Worm (Caenorhabditis elegans): ENCODE data around the gene tat-6.

tat-6 gene

DNA sequence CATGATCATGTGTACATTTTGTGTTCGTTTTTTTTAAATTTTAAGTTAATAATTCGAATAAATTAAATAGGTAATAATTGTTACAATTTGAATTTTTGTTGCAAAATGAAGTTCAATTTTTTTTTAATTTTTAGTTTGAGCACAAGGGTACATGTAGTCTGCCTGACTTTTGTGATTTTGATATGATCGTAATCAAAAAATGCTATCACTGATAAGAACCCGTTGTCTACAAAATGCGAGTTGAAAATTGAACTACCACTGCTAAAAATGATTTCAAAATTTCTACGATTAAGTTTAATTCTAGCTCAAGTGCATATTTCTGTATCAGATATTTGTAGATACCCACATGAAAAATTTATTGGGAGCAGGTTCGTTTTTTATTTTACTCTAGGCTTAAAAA, 10.7 kb upstream of the tat-6 start, which contains the start of gene clec-210:
Gene clec-210 (plus strand): TSS at position 211 of the 400 bp plus-strand sequence.
- TF ChIP-seq dao-5 (tag; optimal IDR thresholded peaks at IDR 0.05) = no peak
- TF ChIP-seq W03F9.2 (tag; optimal IDR thresholded peaks at IDR 0.05) = no peak
- TF ChIP-seq him-1 (tag; optimal IDR thresholded peaks at IDR 0.05) = no peak

DNA sequence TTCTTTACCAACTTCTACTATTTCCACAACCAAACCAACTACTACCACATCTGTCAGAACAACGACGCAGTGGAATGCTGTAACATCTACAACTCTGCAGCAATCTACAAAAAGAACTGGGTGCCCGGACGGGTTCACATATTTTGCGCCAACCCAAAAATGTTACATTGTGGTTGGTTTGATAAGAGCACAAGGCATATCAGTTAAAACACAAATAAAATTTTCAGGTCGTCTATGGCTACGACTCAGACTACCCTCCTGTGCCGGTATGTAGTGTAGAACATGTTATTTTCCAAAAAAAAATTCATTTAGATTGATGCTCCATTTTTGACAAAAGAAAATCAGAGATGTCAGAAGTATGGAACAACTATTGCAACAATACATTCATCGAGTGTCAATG, 9.7 kb upstream of the tat-6 start:
- TF ChIP-seq him-1 (tag; optimal IDR thresholded peaks at IDR 0.05) (no peak), W03F9.2 (tag; optimal IDR thresholded peaks at IDR 0.05) (no peak), dao-5 (tag; optimal IDR thresholded peaks at IDR 0.05) (no peak)

DNA sequence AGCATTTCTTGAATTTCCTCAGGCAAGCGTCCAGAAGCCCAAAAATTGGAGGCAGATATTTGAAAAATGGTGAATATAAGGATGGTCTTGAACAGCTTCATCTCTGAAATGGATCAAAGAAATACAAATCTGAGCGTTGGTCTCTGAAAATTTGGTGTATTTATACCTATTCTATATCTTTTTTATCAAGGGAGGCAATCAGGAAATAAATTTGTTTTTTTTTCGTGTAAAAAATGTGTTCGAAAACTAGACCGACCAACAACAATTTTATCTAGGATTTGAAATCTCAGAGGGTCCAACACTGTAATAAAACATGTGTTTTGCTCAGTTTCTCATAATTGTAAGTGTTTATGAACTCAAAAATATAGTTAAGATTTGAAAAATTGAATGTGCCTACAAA, 7.2 kb upstream of the tat-6 start, which contains the start of gene srt-56:
Gene srt-56 (minus strand): TSS at position 101 of the 400 bp plus-strand sequence.
- TF ChIP-seq W03F9.2 (tag; optimal IDR thresholded peaks at IDR 0.05) = no peak
- no peak for TF ChIP-seq him-1 (tag; optimal IDR thresholded peaks at IDR 0.05)
- TF ChIP-seq dao-5 (tag; optimal IDR thresholded peaks at IDR 0.05) = no peak

DNA sequence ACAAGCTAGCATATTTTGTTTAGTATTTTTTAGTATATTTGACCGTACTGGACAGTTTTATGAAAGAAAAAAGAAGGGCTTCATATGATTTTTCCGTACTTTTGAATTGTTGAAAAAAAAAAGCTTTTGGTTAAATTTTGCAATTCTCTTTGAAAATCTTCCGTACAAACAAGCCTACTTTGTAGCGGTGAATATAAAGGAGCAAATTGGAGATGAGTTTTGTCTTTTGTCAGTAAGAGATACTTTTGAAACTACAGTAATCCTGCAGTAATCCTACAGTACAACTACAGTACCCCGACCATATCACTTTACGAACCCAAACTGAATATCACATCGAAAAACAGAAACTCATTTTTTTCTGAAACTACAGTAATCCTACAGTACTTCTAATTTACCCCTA, 6.5 kb upstream of the tat-6 start:
- TF ChIP-seq W03F9.2 (tag; optimal IDR thresholded peaks at IDR 0.05) (no peak), dao-5 (tag; optimal IDR thresholded peaks at IDR 0.05) (no peak), him-1 (tag; optimal IDR thresholded peaks at IDR 0.05) (no peak)

DNA sequence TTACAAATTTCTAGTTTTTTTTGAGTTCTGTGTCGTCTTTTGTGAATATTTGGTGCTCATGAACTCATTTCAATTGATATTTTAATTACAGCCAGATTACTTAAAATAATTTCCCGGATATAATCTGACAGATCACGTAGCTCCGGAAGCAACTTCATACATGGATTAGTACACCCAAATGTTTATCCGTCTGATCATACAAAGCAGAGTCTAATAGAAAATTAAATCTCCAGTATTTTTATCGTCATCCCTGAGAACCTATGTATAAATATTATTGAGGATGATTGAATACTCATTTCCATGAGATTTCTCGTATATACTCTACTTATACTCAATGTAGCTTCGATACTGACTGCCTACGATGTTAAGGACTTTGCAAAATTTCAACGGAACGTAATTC, 4.0 kb upstream of the tat-6 start, which contains the start of gene Y73C8C.12:
Gene Y73C8C.12 (plus strand): TSS at position 301 of the 400 bp plus-strand sequence.
- TF ChIP-seq him-1 (tag; optimal IDR thresholded peaks at IDR 0.05) = no peak
- TF ChIP-seq dao-5 (tag; optimal IDR thresholded peaks at IDR 0.05) = no peak
- TF ChIP-seq W03F9.2 (tag; optimal IDR thresholded peaks at IDR 0.05) = no peak

DNA sequence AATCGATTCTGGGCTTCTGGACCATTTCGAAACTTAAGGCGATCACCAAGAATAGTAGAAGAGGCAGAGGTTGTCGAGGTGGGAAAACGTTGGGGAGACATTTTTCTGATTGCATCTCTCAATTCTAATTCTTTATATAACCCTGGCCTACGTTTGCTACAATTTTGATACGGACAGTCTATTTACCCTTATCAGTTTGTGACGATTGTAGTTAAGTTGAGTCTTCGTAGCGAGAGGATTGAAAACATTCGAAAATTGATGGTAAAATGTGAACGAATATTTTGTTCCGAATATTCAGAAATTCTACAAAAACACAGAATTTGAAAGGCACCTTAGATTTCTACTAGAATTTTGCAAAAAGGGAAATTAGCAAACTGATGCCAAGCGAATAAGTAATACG, 1.2 kb upstream of the tat-6 start, which contains the start of gene Y73C8C.10:
Gene Y73C8C.10 (minus strand): TSS at position 101 of the 400 bp plus-strand sequence.
- no peak for TF ChIP-seq him-1 (tag; optimal IDR thresholded peaks at IDR 0.05)
- TF ChIP-seq W03F9.2 (tag; optimal IDR thresholded peaks at IDR 0.05) = no peak
- TF ChIP-seq dao-5 (tag; optimal IDR thresholded peaks at IDR 0.05) = no peak

DNA sequence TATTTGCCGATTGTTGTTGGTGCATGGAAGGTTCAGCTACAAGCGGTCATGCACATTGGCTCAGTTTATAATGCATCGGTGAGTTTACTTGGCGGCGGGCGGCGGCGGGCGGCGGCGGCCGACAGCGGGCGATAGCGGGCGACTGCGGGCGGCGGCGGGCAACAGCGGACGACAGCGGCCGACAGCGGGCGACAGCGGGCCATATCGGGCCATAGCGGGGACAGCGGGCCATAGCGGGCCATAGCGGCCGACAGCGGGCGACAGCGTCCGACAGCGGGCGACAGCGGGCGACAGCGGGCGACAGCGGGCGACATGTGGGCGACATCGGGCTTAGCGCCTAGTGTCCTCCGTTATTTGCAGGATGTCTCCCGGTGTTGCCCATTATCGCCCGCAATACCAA, 3.2 kb downstream of the tat-6 start:
- no peak for TF ChIP-seq dao-5 (tag; optimal IDR thresholded peaks at IDR 0.05)
- TF ChIP-seq him-1 (tag; optimal IDR thresholded peaks at IDR 0.05) = no peak
- TF ChIP-seq W03F9.2 (tag; optimal IDR thresholded peaks at IDR 0.05) = no peak

DNA sequence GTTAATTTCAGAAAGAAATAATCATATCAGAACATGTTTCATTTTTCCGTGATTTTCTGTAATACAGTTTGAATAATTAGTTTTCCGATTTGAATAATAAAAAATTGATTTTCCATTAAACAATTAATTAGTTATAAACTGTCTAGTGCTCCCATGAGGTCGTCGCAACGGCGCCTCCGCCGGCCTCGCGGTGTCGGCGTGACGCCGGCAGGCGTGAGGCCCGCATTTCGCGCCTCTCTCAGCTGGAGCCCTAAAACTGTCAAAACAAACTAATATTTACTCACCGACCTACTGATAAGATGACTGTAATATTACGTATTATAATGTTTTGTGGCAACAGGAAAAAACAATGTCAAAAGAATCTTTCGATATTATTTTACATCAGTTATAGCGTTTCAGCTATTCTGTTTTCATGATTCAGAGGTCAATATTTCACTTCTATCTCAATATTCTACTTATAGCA, 4.4 kb downstream of the tat-6 start, which contains the start of gene F02C9.2:
Gene F02C9.2 (plus strand): TSS at position 413 of the 463 bp plus-strand sequence.
- TF ChIP-seq dao-5 (tag; optimal IDR thresholded peaks at IDR 0.05) (no peak), W03F9.2 (tag; optimal IDR thresholded peaks at IDR 0.05) (no peak), him-1 (tag; optimal IDR thresholded peaks at IDR 0.05) (no peak)

DNA sequence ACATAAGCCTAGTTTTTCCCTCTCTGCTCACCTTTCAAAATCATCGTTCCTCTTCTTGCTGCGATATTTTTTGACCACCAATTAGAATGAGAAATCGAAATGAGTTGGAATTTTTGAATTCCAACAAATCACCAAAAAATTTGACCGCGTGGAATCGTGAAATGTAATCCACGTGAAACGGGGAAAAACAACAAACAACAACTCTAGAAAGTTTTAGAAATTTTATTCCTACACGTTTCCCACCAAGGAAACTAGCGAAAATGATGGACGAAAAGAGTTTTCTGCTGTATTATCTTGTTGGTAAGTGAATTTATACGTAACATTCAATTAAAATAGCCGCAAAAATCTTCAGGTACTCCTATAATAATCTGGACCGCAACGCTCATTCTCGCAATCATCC, 9.6 kb downstream of the tat-6 start, which contains the start of the genes irld-3 and F02C9.1:
Gene irld-3 (minus strand): TSS at position 101 of the 400 bp plus-strand sequence.
Gene F02C9.1 (plus strand): TSS at position 216 of the 400 bp plus-strand sequence.
- TF ChIP-seq dao-5 (tag; optimal IDR thresholded peaks at IDR 0.05) = no peak
- no peak for TF ChIP-seq W03F9.2 (tag; optimal IDR thresholded peaks at IDR 0.05)
- no peak for TF ChIP-seq him-1 (tag; optimal IDR thresholded peaks at IDR 0.05)

DNA sequence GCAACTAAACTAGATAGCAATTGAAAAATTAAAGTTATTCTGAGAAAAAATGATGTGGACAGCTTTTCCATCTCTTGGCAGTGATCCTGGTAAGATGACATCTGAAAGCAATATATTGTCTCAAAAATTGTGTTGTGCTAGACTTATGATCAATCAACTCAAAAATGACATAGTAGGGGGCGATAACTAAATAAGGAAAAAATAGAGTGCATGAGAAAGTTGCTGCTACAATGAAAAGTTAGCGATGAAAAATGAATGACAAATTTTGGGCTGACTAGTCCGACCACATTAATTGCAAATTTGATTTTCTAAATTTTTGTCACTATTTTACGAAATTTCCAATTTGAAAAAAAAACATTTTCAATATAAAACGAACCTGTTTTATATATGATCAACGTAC, 12.3 kb downstream of the tat-6 start, which contains the start of gene srab-9:
Gene srab-9 (minus strand): TSS at position 101 of the 400 bp plus-strand sequence.
- TF ChIP-seq him-1 (tag; optimal IDR thresholded peaks at IDR 0.05) (no peak), W03F9.2 (tag; optimal IDR thresholded peaks at IDR 0.05) (no peak), dao-5 (tag; optimal IDR thresholded peaks at IDR 0.05) (no peak)

DNA sequence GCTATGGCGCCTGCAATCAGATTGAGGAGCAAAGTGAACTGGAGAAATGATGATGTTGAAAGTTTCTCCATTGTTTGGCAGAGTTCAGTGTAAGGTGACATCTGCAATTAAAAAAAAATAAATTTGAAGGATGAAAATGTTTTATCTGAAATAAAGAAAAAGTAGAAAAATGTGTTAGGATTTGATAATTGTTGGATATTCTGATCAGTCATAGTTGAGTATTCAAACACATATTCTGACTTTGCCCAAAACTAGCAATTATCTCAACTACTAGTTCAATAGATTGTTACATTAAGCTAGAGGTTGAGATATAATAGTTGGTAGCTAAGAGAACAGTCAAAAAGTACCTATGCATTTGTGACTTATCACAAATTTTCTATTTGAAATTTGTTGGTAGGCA, 15.6 kb downstream of the tat-6 start, which contains the start of gene srab-10:
Gene srab-10 (minus strand): TSS at position 101 of the 400 bp plus-strand sequence.
- TF ChIP-seq him-1 (tag; optimal IDR thresholded peaks at IDR 0.05) (no peak), W03F9.2 (tag; optimal IDR thresholded peaks at IDR 0.05) (no peak), dao-5 (tag; optimal IDR thresholded peaks at IDR 0.05) (no peak)

DNA sequence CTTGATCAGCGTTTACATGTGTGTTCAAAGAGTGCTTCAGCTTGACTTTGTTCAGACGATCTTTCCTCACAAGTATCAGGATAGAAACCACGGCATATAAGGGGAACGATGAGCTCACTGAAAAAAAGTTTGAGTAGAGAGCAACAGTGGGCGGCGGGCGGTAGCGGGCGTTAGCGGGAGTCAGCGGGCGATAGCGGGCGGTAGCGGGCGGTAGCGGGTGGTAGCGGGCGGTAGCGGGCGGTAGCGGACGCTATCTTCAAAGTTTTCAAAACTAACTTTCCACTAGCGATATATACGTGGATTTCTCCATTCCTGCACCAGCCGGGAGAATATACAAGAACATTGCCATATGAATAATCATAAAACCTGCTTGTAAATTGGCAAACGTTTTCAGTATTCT, 16.3 kb downstream of the tat-6 start:
- TF ChIP-seq W03F9.2 (tag; optimal IDR thresholded peaks at IDR 0.05) (no peak), dao-5 (tag; optimal IDR thresholded peaks at IDR 0.05) (no peak), him-1 (tag; optimal IDR thresholded peaks at IDR 0.05) (no peak)

DNA sequence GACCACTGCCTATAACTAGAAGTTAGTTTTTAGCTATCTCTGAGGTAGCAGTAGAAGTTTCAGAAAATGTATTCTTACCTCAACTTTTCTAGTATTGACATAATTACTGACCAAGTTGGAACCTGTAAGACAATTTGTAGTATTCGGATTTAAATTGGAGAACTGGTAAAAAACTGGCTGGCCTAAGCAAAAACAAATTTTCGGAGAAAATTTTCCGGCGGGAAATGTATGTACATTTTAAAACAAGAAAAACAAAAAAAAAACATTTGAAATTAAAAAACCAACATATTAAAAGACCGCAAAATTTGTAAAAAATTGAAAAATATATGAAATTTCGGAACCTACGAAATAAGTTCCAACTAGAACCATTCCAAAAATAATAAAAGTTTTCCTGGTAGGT, 18.0 kb downstream of the tat-6 start, which contains the start of gene srab-11:
Gene srab-11 (minus strand): TSS at position 101 of the 400 bp plus-strand sequence.
- no peak for TF ChIP-seq dao-5 (tag; optimal IDR thresholded peaks at IDR 0.05)
- TF ChIP-seq W03F9.2 (tag; optimal IDR thresholded peaks at IDR 0.05) = no peak
- no peak for TF ChIP-seq him-1 (tag; optimal IDR thresholded peaks at IDR 0.05)

DNA sequence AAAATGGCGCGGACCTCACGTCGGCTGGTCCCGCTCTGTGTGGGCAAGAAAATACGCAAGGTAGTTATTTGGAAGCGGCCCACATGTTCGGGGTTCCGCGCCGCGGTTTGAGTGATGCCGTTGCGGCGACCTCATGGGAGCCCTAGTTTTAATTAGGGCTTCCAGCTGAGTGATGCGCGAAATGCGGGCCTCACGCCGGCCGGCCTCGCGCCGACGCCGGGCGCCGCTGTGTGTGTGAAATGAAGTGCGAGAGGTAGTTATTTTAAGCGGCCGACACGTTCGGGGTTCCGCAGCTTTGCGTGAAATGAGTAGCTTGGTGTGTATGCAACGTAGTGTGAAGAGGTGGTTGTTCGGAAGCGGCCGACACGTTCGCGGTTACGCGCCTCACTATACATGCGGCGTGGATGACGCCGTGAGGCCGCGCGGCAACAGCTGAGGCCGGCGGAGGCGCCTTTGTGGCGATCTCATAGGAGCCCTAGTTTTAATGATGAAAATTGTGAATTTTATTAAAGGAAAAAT, 21.1 kb downstream of the tat-6 start:
- TF ChIP-seq W03F9.2 (tag; optimal IDR thresholded peaks at IDR 0.05) (no peak), dao-5 (tag; optimal IDR thresholded peaks at IDR 0.05) (no peak), him-1 (tag; optimal IDR thresholded peaks at IDR 0.05) (no peak)
